6 worm cellular contexts compared by ENCODE assay signal in genomic region chrIV:11899358-11899757, ce11.
TF ChIP-seq lines count a peak whose summit lies in the region.

TSS of gene nhr-43 (plus strand) at chrIV:11899590.

TF ChIP-seq in whole organism, L1 larva, 84 proteins besides CTCF, POLR2A, EP300 and RAD21 (continues in another document):
- TF ChIP-seq blmp-1 (tag; optimal IDR thresholded peaks at IDR 0.05; lab: Kevin White, UChicago), result peak; percentile 62
- TF ChIP-seq efl-3 (GFP tag; optimal IDR thresholded peaks at IDR 0.05; lab: Kevin White, UChicago), result no peak
- no peak for TF ChIP-seq ets-5 (GFP tag; IDR thresholded peaks at IDR 0.05; lab: Robert Waterston, UW)
- no peak for TF ChIP-seq nhr-11 (tag; optimal IDR thresholded peaks at IDR 0.05; lab: Kevin White, UChicago)
- no peak for TF ChIP-seq nhr-237 (tag; optimal IDR thresholded peaks at IDR 0.05; lab: Kevin White, UChicago)
- no peak for TF ChIP-seq C16A3.4 (tag; optimal IDR thresholded peaks at IDR 0.05; lab: Kevin White, UChicago)
- no peak for TF ChIP-seq unc-62 (GFP tag; optimal IDR thresholded peaks at IDR 0.05; lab: Kevin White, UChicago)
- peak in 2 of 6 experiments; percentile 8 to 30 for TF ChIP-seq elt-3 (tag; optimal IDR thresholded peaks at IDR 0.05; lab: Kevin White, UChicago)
- peak; percentile 48 for TF ChIP-seq nhr-71 (tag; optimal IDR thresholded peaks at IDR 0.05; lab: Kevin White, UChicago)
- TF ChIP-seq ceh-88 (GFP tag; IDR thresholded peaks at IDR 0.05; lab: Robert Waterston, UW), result no peak
- TF ChIP-seq rnt-1 (tag; optimal IDR thresholded peaks at IDR 0.05; lab: Kevin White, UChicago), result no peak
- no peak for TF ChIP-seq fos-1 (tag; optimal IDR thresholded peaks at IDR 0.05; lab: Kevin White, UChicago)
- TF ChIP-seq mef-2 (tag; optimal IDR thresholded peaks at IDR 0.05; lab: Kevin White, UChicago), result no peak
- no peak for TF ChIP-seq pax-3 (tag; optimal IDR thresholded peaks at IDR 0.05; lab: Kevin White, UChicago)
- no peak for TF ChIP-seq irx-1 (tag; optimal IDR thresholded peaks at IDR 0.05; lab: Kevin White, UChicago)
- peak; percentile 72 for TF ChIP-seq nhr-85 (tag; lab: Kevin White, UChicago)

TF ChIP-seq in whole organism, L2 larva, 48 proteins besides CTCF, POLR2A, EP300 and RAD21:
- TF ChIP-seq sma-9 (GFP tag; optimal IDR thresholded peaks at IDR 0.05; lab: Kevin White, UChicago), result peak; percentile 76
- no peak for TF ChIP-seq sma-9 (tag; optimal IDR thresholded peaks at IDR 0.05; lab: Kevin White, UChicago)
- peak; percentile 31 for TF ChIP-seq egl-27 (tag; optimal IDR thresholded peaks at IDR 0.05; lab: Kevin White, UChicago)
- no peak for TF ChIP-seq gmeb-1 (tag; optimal IDR thresholded peaks at IDR 0.05; lab: Kevin White, UChicago)
- TF ChIP-seq fos-1 (tag; optimal IDR thresholded peaks at IDR 0.05; lab: Kevin White, UChicago), result peak; percentile 21
- TF ChIP-seq sma-3 (GFP tag; optimal IDR thresholded peaks at IDR 0.05; lab: Kevin White, UChicago), result peak; percentile 71
- peak; percentile 38 for TF ChIP-seq nhr-25 (tag; optimal IDR thresholded peaks at IDR 0.05; lab: Kevin White, UChicago)
- TF ChIP-seq blmp-1 (tag; optimal IDR thresholded peaks at IDR 0.05; lab: Kevin White, UChicago; ENCODE audit: insufficient read depth), result peak; percentile 20
- TF ChIP-seq lsy-2 (tag; optimal IDR thresholded peaks at IDR 0.05; lab: Kevin White, UChicago), result peak in 1 of 2 experiments; percentile 21
- no peak for TF ChIP-seq snpc-4 (tag; optimal IDR thresholded peaks at IDR 0.05; lab: Kevin White, UChicago)
- TF ChIP-seq sem-4 (tag; optimal IDR thresholded peaks at IDR 0.05; lab: Kevin White, UChicago), result peak; percentile 36
- no peak for TF ChIP-seq Y55F3AM.14 (GFP tag; optimal IDR thresholded peaks at IDR 0.05; lab: Kevin White, UChicago)
- peak; percentile 69 for TF ChIP-seq nhr-21 (tag; optimal IDR thresholded peaks at IDR 0.05; lab: Kevin White, UChicago)

TF ChIP-seq in whole organism, L3 larva, 47 proteins besides CTCF, POLR2A, EP300 and RAD21:
- TF ChIP-seq ceh-82 (tag; optimal IDR thresholded peaks at IDR 0.05; lab: Kevin White, UChicago) (no peak), nfya-1 (tag; optimal IDR thresholded peaks at IDR 0.05; lab: Kevin White, UChicago; ENCODE audit: insufficient read depth) (peak; percentile 8), tbx-2 (tag; optimal IDR thresholded peaks at IDR 0.05; lab: Kevin White, UChicago) (peak; percentile 40), unc-39 (tag; optimal IDR thresholded peaks at IDR 0.05; lab: Kevin White, UChicago) (no peak), nhr-43 (tag; optimal IDR thresholded peaks at IDR 0.05; lab: Kevin White, UChicago; ENCODE audit: poor library complexity, severe bottlenecking) (peak; percentile 98), nhr-11 (tag; optimal IDR thresholded peaks at IDR 0.05; lab: Kevin White, UChicago) (no peak), elt-3 (tag; optimal IDR thresholded peaks at IDR 0.05; lab: Kevin White, UChicago) (peak in 1 of 3 experiments; percentile 72), nhr-23 (tag; optimal IDR thresholded peaks at IDR 0.05; lab: Kevin White, UChicago) (peak; percentile 64), nhr-25 (tag; optimal IDR thresholded peaks at IDR 0.05; lab: Kevin White, UChicago) (peak; percentile 48)
TF ChIP-seq in whole organism, L3 larva: peak in this region for 6.

TF ChIP-seq in whole organism, L4 larva, 104 proteins besides CTCF, POLR2A, EP300 and RAD21:
- TF ChIP-seq hlh-11 (tag; optimal IDR thresholded peaks at IDR 0.05; lab: Kevin White, UChicago), result peak; percentile 52
- TF ChIP-seq lsy-2 (tag; optimal IDR thresholded peaks at IDR 0.05; lab: Kevin White, UChicago), result peak in 1 of 2 experiments; percentile 42
- TF ChIP-seq aha-1 (tag; lab: Kevin White, UChicago), result peak; percentile 8
- TF ChIP-seq nhr-28 (tag; optimal IDR thresholded peaks at IDR 0.05; lab: Kevin White, UChicago), result peak; percentile 42
- peak; percentile 33 for TF ChIP-seq nhr-10 (tag; optimal IDR thresholded peaks at IDR 0.05; lab: Kevin White, UChicago)
- TF ChIP-seq F26F4.8 (GFP tag; conservative IDR thresholded peaks at IDR 0.05; lab: Robert Waterston, UW), result no peak
- 0 out of 2 replicates have a peak, but pooled peaks have one; percentile 10 for TF ChIP-seq tra-1 (GFP tag; IDR thresholded peaks at IDR 0.05; lab: Robert Waterston, UW)
- TF ChIP-seq lin-13 (GFP tag; optimal IDR thresholded peaks at IDR 0.05; lab: Kevin White, UChicago), result no peak
- peak; percentile 68 for TF ChIP-seq nhr-48 (tag; optimal IDR thresholded peaks at IDR 0.05; lab: Kevin White, UChicago)

TF ChIP-seq in whole organism, mixed stage, embryonic, 35 proteins besides CTCF, POLR2A, EP300 and RAD21:
- TF ChIP-seq sem-2 (GFP tag; optimal IDR thresholded peaks at IDR 0.05; lab: Kevin White, UChicago) (no peak), ztf-11 (tag; optimal IDR thresholded peaks at IDR 0.05; lab: Kevin White, UChicago) (no peak), ceh-39 (tag; optimal IDR thresholded peaks at IDR 0.05; lab: Kevin White, UChicago) (no peak), M03D4.4 (tag; optimal IDR thresholded peaks at IDR 0.05; lab: Kevin White, UChicago) (no peak), ham-2 (GFP tag; optimal IDR thresholded peaks at IDR 0.05; lab: Kevin White, UChicago) (peak; percentile 12)
TF ChIP-seq in whole organism, mixed stage, embryonic: peak in this region for 1.

TF ChIP-seq in whole organism, young adult, 124 proteins besides CTCF, POLR2A, EP300 and RAD21:
- TF ChIP-seq ztf-26 (tag; optimal IDR thresholded peaks at IDR 0.05; lab: Kevin White, UChicago), result peak; percentile 6
- peak; percentile 44 for TF ChIP-seq somi-1 (GFP tag; optimal IDR thresholded peaks at IDR 0.05; lab: Kevin White, UChicago)
- TF ChIP-seq atf-7 (tag; optimal IDR thresholded peaks at IDR 0.05; lab: Kevin White, UChicago), result peak; percentile 29
- no peak for TF ChIP-seq rec-8 (tag; optimal IDR thresholded peaks at IDR 0.05; lab: Kevin White, UChicago)
- TF ChIP-seq madf-8 (GFP tag; conservative IDR thresholded peaks at IDR 0.05; lab: Robert Waterston, UW), result no peak
